Fruit fly (Drosophila melanogaster) whole organism, embryonic: Measurements from ENCODE around the gene fred.

Experiments
- Ada2b ChIP-seq: fragments of 200-800 bp; sonication (Bioruptor generic); IDR thresholded peaks from 2 replicates; pipeline ENCODE4 v1.3.6; 2022; ENCODE audit warnings: missing biosample characterization, missing genetic modification characterization
- Aef1 ChIP-seq: fragments of 200-800 bp; sonication (Bioruptor generic); IDR thresholded peaks from 3 replicates; pipeline ENCODE4 v1.3.6; 2022; ENCODE audit warnings: missing biosample characterization, missing genetic modification characterization
- Asciz ChIP-seq: fragments of 200-800 bp; sonication (Bioruptor generic); optimal IDR thresholded peaks from 2 replicates; lab custom pipeline; 2017; ENCODE audit warnings: missing biosample characterization, mild to moderate bottlenecking, missing genetic modification characterization, missing genetic modification reagents
- Awh ChIP-seq: fragments of 200-800 bp; sonication (Bioruptor generic); IDR thresholded peaks from 2 replicates; pipeline ENCODE4, ENCODE4 v1.3.6; 2022; ENCODE audit warnings: missing biosample characterization, missing genetic modification characterization
- CG1024 ChIP-seq: fragments of 200-800 bp; sonication (Bioruptor generic); IDR thresholded peaks from 2 replicates; pipeline ENCODE4 v1.3.6; 2022; ENCODE audit warnings: missing biosample characterization, missing genetic modification characterization
- CG14667 ChIP-seq: fragments of 200-800 bp; sonication (Bioruptor generic); IDR thresholded peaks from 2 replicates; pipeline ENCODE4 v1.3.6; 2022; ENCODE audit warnings: missing biosample characterization, missing genetic modification characterization
- CG17568 ChIP-seq: fragments of 200-800 bp; sonication (Bioruptor generic); optimal IDR thresholded peaks from 2 replicates; lab custom pipeline; 2018; ENCODE audit warnings: missing biosample characterization, mild to moderate bottlenecking, missing genetic modification characterization, moderate library complexity
- CG18011 ChIP-seq: fragments of 200-800 bp; sonication (Bioruptor generic); optimal IDR thresholded peaks from 2 replicates; lab custom pipeline; 2017; ENCODE audit warnings: missing biosample characterization, missing genetic modification characterization, mild to moderate bottlenecking, moderate library complexity, missing genotype
- CG32532 ChIP-seq: fragments of 200-800 bp; sonication (Bioruptor generic); IDR thresholded peaks from 2 replicates; pipeline ENCODE4 v1.3.6; 2022; ENCODE audit warnings: missing biosample characterization, missing genetic modification characterization
- CG4424 ChIP-seq: fragments of 200-800 bp; sonication (Bioruptor generic); optimal IDR thresholded peaks from 3 replicates; lab custom pipeline; 2016; ENCODE audit warnings: missing biosample characterization, missing genetic modification characterization
- CG5245 ChIP-seq: fragments of 200-800 bp; sonication (Bioruptor generic); optimal IDR thresholded peaks from 3 replicates; lab custom pipeline; 2016; ENCODE audit warnings: missing biosample characterization, missing genetic modification characterization
- CG6813 ChIP-seq: fragments of 200-800 bp; sonication (Bioruptor generic); optimal IDR thresholded peaks from 2 replicates; lab custom pipeline; 2017; ENCODE audit warnings: missing biosample characterization, missing genetic modification characterization, mild to moderate bottlenecking, moderate library complexity, missing genetic modification reagents
- CG7357 ChIP-seq: fragments of 200-800 bp; sonication (Bioruptor generic); IDR thresholded peaks from 3 replicates; pipeline ENCODE4 v1.3.6; 2022; ENCODE audit warnings: missing biosample characterization, missing genetic modification characterization
- CG7839 ChIP-seq: fragments of 200-800 bp; sonication (Bioruptor generic); optimal IDR thresholded peaks from 3 replicates; lab custom pipeline; 2018; ENCODE audit warnings: missing biosample characterization, mild to moderate bottlenecking, missing genetic modification characterization, moderate library complexity
- CG9609 ChIP-seq: fragments of 200-800 bp; sonication (Bioruptor generic); optimal IDR thresholded peaks from 3 replicates; lab custom pipeline; 2016; ENCODE audit warnings: missing biosample characterization, missing genetic modification characterization
- CG9727 ChIP-seq: fragments of 200-800 bp; sonication (Bioruptor generic); optimal IDR thresholded peaks from 3 replicates; lab custom pipeline; 2017; ENCODE audit warnings: missing biosample characterization, mild to moderate bottlenecking, missing genetic modification characterization
- CG9932 ChIP-seq: fragments of 200-800 bp; sonication (Bioruptor generic); IDR thresholded peaks from 2 replicates; pipeline ENCODE4 v1.3.6; 2022; ENCODE audit warnings: missing biosample characterization, missing genetic modification characterization
- E2f2 ChIP-seq: fragments of 200-800 bp; sonication (Bioruptor generic); IDR thresholded peaks from 2 replicates; pipeline ENCODE4 v1.3.6; 2022; ENCODE audit warnings: missing biosample characterization, missing genetic modification characterization
- GATAe ChIP-seq: fragments of 200-800 bp; sonication (Bioruptor generic); conservative IDR thresholded peaks from 2 replicates; pipeline ENCODE4 v1.3.6; 2022; ENCODE audit warnings: missing biosample characterization, missing genetic modification characterization
- Lhr ChIP-seq: fragments of 200-800 bp; sonication (Bioruptor generic); optimal IDR thresholded peaks from 3 replicates; lab custom pipeline; 2017; ENCODE audit warnings: mild to moderate bottlenecking, missing biosample characterization, missing genetic modification reagents, missing genetic modification characterization
- Lim3 ChIP-seq: fragments of 200-800 bp; sonication (Bioruptor generic); IDR thresholded peaks from 2 replicates; pipeline ENCODE4 v1.3.6; 2022; ENCODE audit warnings: missing biosample characterization, missing genetic modification characterization
- Med ChIP-seq: fragments of 200-800 bp; sonication (Bioruptor generic); peaks from one replicate; lab custom pipeline; 2016; ENCODE audit warnings: missing biosample characterization, missing genetic modification characterization, mild to moderate bottlenecking, inconsistent platforms, moderate library complexity
- NC2β ChIP-seq: fragments of 200-800 bp; sonication (Bioruptor generic); optimal IDR thresholded peaks from 2 replicates; lab custom pipeline; 2016; ENCODE audit warnings: missing biosample characterization, missing genetic modification characterization
- Ravus ChIP-seq: fragments of 200-800 bp; sonication (Bioruptor generic); IDR thresholded peaks from 2 replicates; pipeline ENCODE4 v1.3.6; 2022; ENCODE audit warnings: missing biosample characterization, missing genetic modification characterization
- YL-1 ChIP-seq: fragments of 200-800 bp; sonication (Bioruptor generic); optimal IDR thresholded peaks from 3 replicates; lab custom pipeline; 2017; ENCODE audit warnings: missing biosample characterization, mild to moderate bottlenecking, missing genetic modification characterization
- bowl ChIP-seq: fragments of 200-800 bp; sonication (Bioruptor generic); IDR thresholded peaks from 2 replicates; pipeline ENCODE4 v1.3.6; 2022; ENCODE audit warnings: missing biosample characterization, missing genetic modification characterization
- eve ChIP-seq, 2 experiments: fragments of >200 bp; optimal IDR thresholded peaks; 2 replicates each; lab custom pipeline; 2017; ENCODE audit warnings: missing biosample characterization in 2 of 2, missing genetic modification characterization in 2 of 2
- exex ChIP-seq: fragments of 200-800 bp; sonication (Bioruptor generic); optimal IDR thresholded peaks from 4 replicates; lab custom pipeline; 2018; ENCODE audit warnings: missing biosample characterization, mild to moderate bottlenecking, missing genetic modification characterization, moderate library complexity
- h ChIP-seq: fragments of >200 bp; optimal IDR thresholded peaks from 2 replicates; lab custom pipeline; 2017
- jing ChIP-seq: fragments of 200-800 bp; sonication (Bioruptor generic); optimal IDR thresholded peaks from 2 replicates; lab custom pipeline; 2018; ENCODE audit warnings: missing biosample characterization, mild to moderate bottlenecking, missing genetic modification characterization
- lab ChIP-seq: fragments of 200-800 bp; sonication (Bioruptor generic); optimal IDR thresholded peaks from 3 replicates; lab custom pipeline; 2017; ENCODE audit warnings: missing biosample characterization, missing genetic modification characterization, mild to moderate bottlenecking, moderate library complexity, missing genetic modification reagents
- mirr ChIP-seq: fragments of 200-800 bp; sonication (Bioruptor generic); optimal IDR thresholded peaks from 3 replicates; lab custom pipeline; 2018; ENCODE audit warnings: missing biosample characterization, mild to moderate bottlenecking, missing genetic modification characterization
- pb ChIP-seq: fragments of 200-800 bp; sonication (Bioruptor generic); optimal IDR thresholded peaks from 3 replicates; lab custom pipeline; 2016; ENCODE audit warnings: missing biosample characterization, missing genetic modification characterization
- repo ChIP-seq: fragments of 200-800 bp; sonication (Bioruptor generic); optimal IDR thresholded peaks from 2 replicates; lab custom pipeline; 2016; ENCODE audit warnings: missing biosample characterization, missing genetic modification characterization
- shn ChIP-seq: fragments of 200-800 bp; sonication (Bioruptor generic); optimal IDR thresholded peaks from 3 replicates; lab custom pipeline; 2016; ENCODE audit warnings: missing biosample characterization, missing genetic modification characterization
- sob ChIP-seq: fragments of 200-800 bp; sonication (Bioruptor generic); IDR thresholded peaks from 2 replicates; pipeline ENCODE4 v1.3.6; 2022; ENCODE audit warnings: missing biosample characterization, missing genetic modification characterization
- sug ChIP-seq: fragments of 200-800 bp; optimal IDR thresholded peaks from 2 replicates; lab custom pipeline; 2019; ENCODE audit warnings: missing biosample characterization, mild to moderate bottlenecking, missing genetic modification characterization, moderate library complexity

fred gene

dm6 chr2L:4008353-4008752 is 16.8 kb upstream of the fred start, which contains the start of gene CG43774:
TSS of gene CG43774 (plus strand) at chr2L:4008653.
- TF ChIP-seq lab (GFP tag; lab: Kevin White, UChicago) (peak; percentile 29), Ravus (GFP tag; lab: Robert Waterston, UW) (no peak)

dm6 chr2L:4007390-4007789 is 15.9 kb upstream of the fred start, which contains the start of gene CG43773:
TSS of gene CG43773 (plus strand) at chr2L:4007690.
- TF ChIP-seq CG7357 (0 out of 3 replicates have a peak, but pooled peaks have one; percentile 7), CG14667 (GFP tag; lab: Robert Waterston, UW) (no peak)

- TF ChIP-seq lab (GFP tag; lab: Kevin White, UChicago) (peak; percentile 26), Med (no peak)
These were observed 14.2 kb upstream of the fred start, which contains the start of gene CG15423 for dm6 chr2L:4005741-4006140. TSS of gene CG15423 (plus strand) at chr2L:4006041.

dm6 chr2L:4004684-4005083 is 13.2 kb upstream of the fred start, which contains the start of gene CG15422:
TSS of gene CG15422 (plus strand) at chr2L:4004984.
- TF ChIP-seq mirr = peak; percentile 31
- no peak for TF ChIP-seq bowl (GFP tag; lab: Robert Waterston, UW)
- no peak for TF ChIP-seq CG6813
- TF ChIP-seq Awh (GFP tag; lab: Robert Waterston, UW) = no peak
- no peak for TF ChIP-seq CG9727 (GFP tag; lab: Kevin White, UChicago)
- TF ChIP-seq CG4424 (GFP tag; lab: Kevin White, UChicago) = no peak
- TF ChIP-seq CG32532 = no peak
- no peak for TF ChIP-seq CG9932
- no peak for TF ChIP-seq eve (GFP tag; optimal IDR thresholded peaks at IDR 0.05; lab: Kevin White, UChicago)
- TF ChIP-seq pb (GFP tag; lab: Kevin White, UChicago) = no peak
- TF ChIP-seq Asciz (GFP tag; lab: Kevin White, UChicago) = no peak
- no peak for TF ChIP-seq h (lab: Kevin White, UChicago)
- no peak for TF ChIP-seq CG17568
- TF ChIP-seq shn (GFP tag; lab: Kevin White, UChicago) = no peak
- no peak for TF ChIP-seq Aef1 (GFP tag; lab: Robert Waterston, UW)
- TF ChIP-seq YL-1 (GFP tag; lab: Kevin White, UChicago) = no peak
- TF ChIP-seq sug (tag; lab: Kevin White, UChicago) = peak; percentile 6
- peak; percentile 61 for TF ChIP-seq lab (GFP tag; lab: Kevin White, UChicago)
- TF ChIP-seq exex (tag; lab: Kevin White, UChicago) = peak; percentile 52
- TF ChIP-seq Lhr = no peak
- TF ChIP-seq NC2β (GFP tag; lab: Kevin White, UChicago) = no peak
- no peak for TF ChIP-seq Lim3 (GFP tag; lab: Robert Waterston, UW)
- TF ChIP-seq E2f2 (GFP tag; lab: Robert Waterston, UW) = no peak
- TF ChIP-seq repo = no peak
- no peak for TF ChIP-seq CG7839 (tag; lab: Kevin White, UChicago)
- TF ChIP-seq CG5245 (GFP tag; lab: Kevin White, UChicago) = no peak
- no peak for TF ChIP-seq CG1024 (GFP tag; lab: Robert Waterston, UW)
- no peak for TF ChIP-seq Ada2b (GFP tag; lab: Robert Waterston, UW)

dm6 chr2L:4003780-4004179 is 12.3 kb upstream of the fred start, which contains the start of gene CG34176:
TSS of gene CG34176 (plus strand) at chr2L:4004080.
- 0 out of 2 replicates have a peak, but pooled peaks have one; percentile 13 for TF ChIP-seq GATAe (GFP tag; lab: Robert Waterston, UW)
- TF ChIP-seq jing (GFP tag; lab: Kevin White, UChicago) = no peak
- 0 out of 2 replicates have a peak, but pooled peaks have one; percentile 16 for TF ChIP-seq Awh (GFP tag; lab: Robert Waterston, UW)
- TF ChIP-seq CG9609 (GFP tag; lab: Kevin White, UChicago) = no peak
- no peak for TF ChIP-seq sob (GFP tag; lab: Robert Waterston, UW)
- no peak for TF ChIP-seq CG18011
